Worm (Caenorhabditis elegans) whole organism, midembryonic: ENCODE data around the gene srr-1.

ENCODE experiments used
- T22C8.4 ChIP-seq: fragments of 200-800 bp; sonication (Bioruptor generic); IDR thresholded peaks from 2 replicates; pipeline ENCODE4 v1.3.6; 2022; ENCODE audit warnings: missing genetic modification characterization, missing compliant biosample characterization
- cog-1 ChIP-seq: sonication (generic microtip); optimal IDR thresholded peaks from 2 replicates; lab custom pipeline; 2016; ENCODE audit warnings: missing genetic modification characterization, missing compliant biosample characterization
- flt-1 ChIP-seq: fragments of 200-800 bp; sonication (Bioruptor generic); IDR thresholded peaks from 2 replicates; pipeline ENCODE4 v1.3.6; 2022; ENCODE audit warnings: missing genetic modification characterization, missing compliant biosample characterization
- klf-2 ChIP-seq: fragments of 200-800 bp; sonication (Bioruptor generic); conservative IDR thresholded peaks from 2 replicates; pipeline ENCODE4 v1.3.6; 2022; ENCODE audit warnings: missing genetic modification reagents, missing genetic modification characterization, missing compliant biosample characterization
- med-1 ChIP-seq: sonication (generic microtip); optimal IDR thresholded peaks from 2 replicates; lab custom pipeline; 2017; ENCODE audit warnings: missing genetic modification characterization, mild to moderate bottlenecking, missing compliant biosample characterization, antibody characterized with exemption, missing genetic modification reagents; ENCODE audit not compliant: insufficient read depth
- ref-1 ChIP-seq: fragments of 200-800 bp; sonication (Bioruptor generic); conservative IDR thresholded peaks from 2 replicates; pipeline ENCODE4 v1.3.6; 2022; ENCODE audit warnings: missing genetic modification reagents, missing genetic modification characterization, missing compliant biosample characterization
- tab-1 ChIP-seq: fragments of 200-800 bp; sonication (Bioruptor generic); IDR thresholded peaks from 2 replicates; pipeline ENCODE4 v1.3.6; 2022; ENCODE audit warnings: missing genetic modification characterization, missing compliant biosample characterization
- ztf-23 ChIP-seq: fragments of 200-800 bp; sonication (Bioruptor generic); IDR thresholded peaks from 2 replicates; pipeline ENCODE4 v1.3.6; 2022; ENCODE audit warnings: missing genetic modification reagents, missing genetic modification characterization, missing compliant biosample characterization

DNA sequence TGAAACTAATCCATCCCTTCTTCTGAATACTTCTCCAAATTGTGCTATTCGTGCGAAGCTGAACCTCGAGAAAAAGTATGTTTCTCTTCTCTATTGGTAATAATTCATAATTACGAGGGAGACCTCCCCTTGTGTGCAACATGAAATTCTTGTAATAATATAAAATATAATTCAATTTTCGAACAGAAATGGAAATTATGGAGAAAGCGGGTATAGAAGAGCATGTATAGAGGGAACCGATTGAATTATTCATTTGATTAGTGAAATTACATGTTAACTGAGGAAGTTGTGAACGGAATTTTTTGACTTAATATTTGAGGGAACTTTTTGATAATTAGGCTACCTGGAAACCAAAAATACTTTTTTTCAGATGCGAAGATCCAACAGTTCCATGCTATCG is 24.7 kb downstream of the srr-1 start:
- no peak for TF ChIP-seq cog-1 (tag; lab: Kevin White, UChicago)
- TF ChIP-seq T22C8.4 = no peak
- TF ChIP-seq ztf-23 (GFP tag; lab: Robert Waterston, UW) = no peak
- no peak for TF ChIP-seq klf-2
- no peak for TF ChIP-seq ref-1 (GFP tag; lab: Robert Waterston, UW)
- TF ChIP-seq med-1 = no peak
- TF ChIP-seq flt-1 (GFP tag; lab: Robert Waterston, UW) = no peak
- TF ChIP-seq tab-1 (GFP tag; lab: Robert Waterston, UW) = no peak
